Worm (Caenorhabditis elegans): ENCODE results near the gene ZC513.14.

Gene ZC513.14

ce11 chrV:8039085-8039525 lies 3.3 kb upstream of the ZC513.14 start:
- TF ChIP-seq ets-7 (tag; optimal IDR thresholded peaks at IDR 0.05) = no peak
- peak; percentile 41 for TF ChIP-seq B0310.2 (tag; optimal IDR thresholded peaks at IDR 0.05)
- TF ChIP-seq flt-1 (GFP tag; IDR thresholded peaks at IDR 0.05) = peak; percentile 13; the same call in 1 of the 2 replicates
- peak; percentile 62 for TF ChIP-seq ama-1 (optimal IDR thresholded peaks at IDR 0.05)

DNA sequence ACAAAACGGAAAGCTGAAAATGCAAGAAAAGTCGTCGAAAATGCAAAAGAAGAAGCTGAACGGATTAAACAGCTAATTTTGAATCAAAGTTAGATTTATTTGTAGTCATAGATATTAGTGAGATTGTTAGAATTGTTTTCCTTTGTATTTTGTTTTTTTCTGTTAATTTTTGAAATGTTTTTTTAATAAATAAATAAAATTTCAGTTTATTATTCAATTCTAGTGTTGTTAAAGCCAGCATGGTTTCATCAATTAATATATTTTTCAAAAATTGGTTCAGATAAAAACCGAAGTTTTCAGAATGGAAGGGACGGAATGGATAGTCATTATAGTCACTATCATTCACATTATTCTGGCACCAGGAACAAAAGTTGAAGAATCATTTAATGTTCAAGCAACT lies 1.0 kb downstream of the ZC513.14 start, which contains the start of gene algn-12:
algn-12 (plus strand) TSS at position 301 of the 400 bp plus-strand sequence.
- TF ChIP-seq sea-1 (GFP tag; conservative IDR thresholded peaks at IDR 0.05) (no peak), aly-1 (tag; optimal IDR thresholded peaks at IDR 0.05) (no peak), B0310.2 (tag; optimal IDR thresholded peaks at IDR 0.05) (no peak), flt-1 (GFP tag; IDR thresholded peaks at IDR 0.05) (no peak), scrt-1 (GFP tag; IDR thresholded peaks at IDR 0.05) (no peak), ama-1 (optimal IDR thresholded peaks at IDR 0.05) (no peak), ets-7 (tag; optimal IDR thresholded peaks at IDR 0.05) (no peak), hmbx-1 (tag; optimal IDR thresholded peaks at IDR 0.05) (no peak), tra-4 (tag; optimal IDR thresholded peaks at IDR 0.05) (no peak), tbx-37 (GFP tag; conservative IDR thresholded peaks at IDR 0.05) (no peak), hmg-4 (GFP tag; optimal IDR thresholded peaks at IDR 0.05) (no peak), hnd-1 (tag; optimal IDR thresholded peaks at IDR 0.05) (no peak), pes-1 (GFP tag; IDR thresholded peaks at IDR 0.05) (no peak), ceh-13 (GFP tag; optimal IDR thresholded peaks at IDR 0.05) (no peak)

ce11 chrV:8031121-8031520 lies 4.7 kb downstream of the ZC513.14 start, which contains the start of gene vars-1:
Gene vars-1, plus strand, starts transcription at chrV:8031411.
- TF ChIP-seq pes-1 (GFP tag; IDR thresholded peaks at IDR 0.05) = no peak
- TF ChIP-seq ets-7 (tag; optimal IDR thresholded peaks at IDR 0.05) = no peak
- no peak for TF ChIP-seq F13C5.2 (tag; optimal IDR thresholded peaks at IDR 0.05)
- TF ChIP-seq hmg-4 (GFP tag; optimal IDR thresholded peaks at IDR 0.05) = no peak
- TF ChIP-seq hnd-1 (tag; optimal IDR thresholded peaks at IDR 0.05) = no peak
- TF ChIP-seq ceh-36 (tag; optimal IDR thresholded peaks at IDR 0.05) = no peak
- no peak for TF ChIP-seq scrt-1 (GFP tag; IDR thresholded peaks at IDR 0.05)
- TF ChIP-seq hmbx-1 (tag; optimal IDR thresholded peaks at IDR 0.05) = no peak
- TF ChIP-seq ama-1 (optimal IDR thresholded peaks at IDR 0.05) = no peak
- no peak for TF ChIP-seq flt-1 (GFP tag; IDR thresholded peaks at IDR 0.05)
- no peak for TF ChIP-seq aly-1 (tag; optimal IDR thresholded peaks at IDR 0.05)
- no peak for TF ChIP-seq tbx-11 (GFP tag; IDR thresholded peaks at IDR 0.05)
- no peak for TF ChIP-seq B0310.2 (tag; optimal IDR thresholded peaks at IDR 0.05)
- no peak for TF ChIP-seq ceh-13 (GFP tag; optimal IDR thresholded peaks at IDR 0.05)
- TF ChIP-seq tra-4 (tag; optimal IDR thresholded peaks at IDR 0.05) = no peak
- TF ChIP-seq sea-1 (GFP tag; conservative IDR thresholded peaks at IDR 0.05) = no peak

- TF ChIP-seq F13C5.2 (tag; optimal IDR thresholded peaks at IDR 0.05) (no peak), scrt-1 (GFP tag; IDR thresholded peaks at IDR 0.05) (no peak), pes-1 (GFP tag; IDR thresholded peaks at IDR 0.05) (no peak), ets-7 (tag; optimal IDR thresholded peaks at IDR 0.05) (no peak)
These were observed 6.9 kb downstream of the ZC513.14 start, which contains the start of gene oma-2 for ce11 chrV:8028825-8029489. Gene oma-2, plus strand, starts transcription at chrV:8029439.

- no peak for TF ChIP-seq tbx-37 (GFP tag; conservative IDR thresholded peaks at IDR 0.05)
- no peak for TF ChIP-seq ets-7 (tag; optimal IDR thresholded peaks at IDR 0.05)
- TF ChIP-seq tra-4 (tag; optimal IDR thresholded peaks at IDR 0.05) = no peak
- TF ChIP-seq flt-1 (GFP tag; IDR thresholded peaks at IDR 0.05) = no peak
- no peak for TF ChIP-seq ceh-36 (tag; optimal IDR thresholded peaks at IDR 0.05)
- TF ChIP-seq tbx-11 (GFP tag; IDR thresholded peaks at IDR 0.05) = no peak
- no peak for TF ChIP-seq hmbx-1 (tag; optimal IDR thresholded peaks at IDR 0.05)
- TF ChIP-seq hmg-4 (GFP tag; optimal IDR thresholded peaks at IDR 0.05) = no peak
- no peak for TF ChIP-seq scrt-1 (GFP tag; IDR thresholded peaks at IDR 0.05)
- no peak for TF ChIP-seq aly-1 (tag; optimal IDR thresholded peaks at IDR 0.05)
- no peak for TF ChIP-seq F13C5.2 (tag; optimal IDR thresholded peaks at IDR 0.05)
- no peak for TF ChIP-seq B0310.2 (tag; optimal IDR thresholded peaks at IDR 0.05)
- TF ChIP-seq hnd-1 (tag; optimal IDR thresholded peaks at IDR 0.05) = no peak
- TF ChIP-seq ceh-13 (GFP tag; optimal IDR thresholded peaks at IDR 0.05) = no peak
- no peak for TF ChIP-seq pes-1 (GFP tag; IDR thresholded peaks at IDR 0.05)
- no peak for TF ChIP-seq ama-1 (optimal IDR thresholded peaks at IDR 0.05)
- no peak for TF ChIP-seq sea-1 (GFP tag; conservative IDR thresholded peaks at IDR 0.05)
These were observed 8.3 kb downstream of the ZC513.14 start for ce11 chrV:8027429-8028142.

- TF ChIP-seq aly-1 (tag; optimal IDR thresholded peaks at IDR 0.05) = no peak
- TF ChIP-seq hnd-1 (tag; optimal IDR thresholded peaks at IDR 0.05) = no peak
- TF ChIP-seq tbx-37 (GFP tag; conservative IDR thresholded peaks at IDR 0.05) = no peak
- TF ChIP-seq ets-7 (tag; optimal IDR thresholded peaks at IDR 0.05) = no peak
- TF ChIP-seq hmg-4 (GFP tag; optimal IDR thresholded peaks at IDR 0.05) = no peak
- TF ChIP-seq ama-1 (optimal IDR thresholded peaks at IDR 0.05) = no peak
- no peak for TF ChIP-seq hmbx-1 (tag; optimal IDR thresholded peaks at IDR 0.05)
- TF ChIP-seq tra-4 (tag; optimal IDR thresholded peaks at IDR 0.05) = no peak
- TF ChIP-seq ceh-36 (tag; optimal IDR thresholded peaks at IDR 0.05) = no peak
- no peak for TF ChIP-seq F13C5.2 (tag; optimal IDR thresholded peaks at IDR 0.05)
- no peak for TF ChIP-seq ceh-13 (GFP tag; optimal IDR thresholded peaks at IDR 0.05)
- TF ChIP-seq sea-1 (GFP tag; conservative IDR thresholded peaks at IDR 0.05) = no peak
- no peak for TF ChIP-seq tbx-11 (GFP tag; IDR thresholded peaks at IDR 0.05)
- no peak for TF ChIP-seq scrt-1 (GFP tag; IDR thresholded peaks at IDR 0.05)
These were observed 9.5 kb downstream of the ZC513.14 start, which contains the start of gene F43H9.4 for ce11 chrV:8026343-8026742. Gene F43H9.4, plus strand, starts transcription at chrV:8026708.

DNA sequence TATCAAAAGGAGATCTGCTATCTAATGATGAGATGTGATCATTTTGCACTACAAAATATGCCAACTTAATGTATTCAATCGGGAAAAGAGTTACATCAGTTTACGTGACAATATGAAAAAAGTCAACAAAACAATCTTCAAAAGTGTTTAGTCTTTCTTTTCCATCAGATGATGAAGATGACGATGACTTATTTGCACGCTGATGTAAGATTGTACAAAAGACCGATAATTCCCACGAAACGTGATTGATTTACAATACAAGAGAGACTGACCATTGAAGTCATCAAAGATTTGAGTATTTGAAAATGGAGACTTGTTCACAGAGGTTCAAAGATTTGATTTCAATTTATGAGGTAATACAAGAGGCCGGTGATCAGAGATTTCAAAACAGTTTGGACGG lies 10.6 kb downstream of the ZC513.14 start:
- TF ChIP-seq scrt-1 (GFP tag; IDR thresholded peaks at IDR 0.05) (no peak), pes-1 (GFP tag; IDR thresholded peaks at IDR 0.05) (no peak), B0310.2 (tag; optimal IDR thresholded peaks at IDR 0.05) (no peak)

Data from whole organism, early embryonic.